Fruit fly (Drosophila melanogaster) whole organism, pupa: ENCODE results near the gene Tim17a1.

ENCODE experiments used
- CG10348 ChIP-seq: fragments of 200-800 bp; sonication (Bioruptor generic); IDR thresholded peaks from 2 replicates; pipeline ENCODE4 v1.3.6; 2022; ENCODE audit warnings: missing biosample characterization, missing genetic modification characterization
- CG12605 ChIP-seq: fragments of 200-800 bp; sonication (Bioruptor generic); IDR thresholded peaks from 2 replicates; pipeline ENCODE4 v1.3.6; 2022; ENCODE audit warnings: missing biosample characterization, missing genetic modification characterization
- CG13204 ChIP-seq: fragments of 200-800 bp; sonication (Bioruptor generic); optimal IDR thresholded peaks from 2 replicates; lab custom pipeline; 2018; ENCODE audit warnings: missing biosample characterization, mild to moderate bottlenecking, missing genetic modification characterization, moderate library complexity
- CG14655 ChIP-seq: fragments of 200-800 bp; sonication (Bioruptor generic); optimal IDR thresholded peaks from 3 replicates; lab custom pipeline; 2017; ENCODE audit warnings: mild to moderate bottlenecking, missing biosample characterization, missing genetic modification reagents, missing genetic modification characterization
- CG15710 ChIP-seq: fragments of 200-800 bp; sonication (Bioruptor generic); optimal IDR thresholded peaks from 2 replicates; lab custom pipeline; 2018; ENCODE audit warnings: missing biosample characterization, mild to moderate bottlenecking, missing genetic modification characterization, moderate library complexity
- CG17806 ChIP-seq: fragments of 200-800 bp; sonication (Bioruptor generic); optimal IDR thresholded peaks from 2 replicates; lab custom pipeline; 2018; ENCODE audit warnings: missing biosample characterization, mild to moderate bottlenecking, missing genetic modification characterization, moderate library complexity
- CG32121 ChIP-seq: fragments of 200-800 bp; sonication (Bioruptor generic); IDR thresholded peaks from 2 replicates; pipeline ENCODE4 v1.3.6; 2022; ENCODE audit warnings: missing biosample characterization, missing genetic modification characterization
- CG34367 ChIP-seq: fragments of 200-800 bp; sonication (Bioruptor generic); optimal IDR thresholded peaks from 2 replicates; lab custom pipeline; 2018; ENCODE audit warnings: missing biosample characterization, mild to moderate bottlenecking, missing genetic modification characterization
- CG4496 ChIP-seq: fragments of 200-800 bp; sonication (Bioruptor generic); IDR thresholded peaks from 3 replicates; pipeline ENCODE4 v1.3.6; 2022; ENCODE audit warnings: missing biosample characterization, missing genetic modification characterization
- CG8159 ChIP-seq: fragments of 200-800 bp; sonication (Bioruptor generic); optimal IDR thresholded peaks from 3 replicates; lab custom pipeline; 2018; ENCODE audit warnings: missing biosample characterization, mild to moderate bottlenecking, missing genetic modification characterization, moderate library complexity
- CG8301 ChIP-seq: fragments of 200-800 bp; sonication (Bioruptor generic); optimal IDR thresholded peaks from 2 replicates; lab custom pipeline; 2018; ENCODE audit warnings: missing biosample characterization, mild to moderate bottlenecking, missing genetic modification characterization
- CG9948 ChIP-seq: fragments of 200-800 bp; sonication (Bioruptor generic); optimal IDR thresholded peaks from 2 replicates; lab custom pipeline; 2018; ENCODE audit warnings: missing biosample characterization, mild to moderate bottlenecking, missing genetic modification characterization, moderate library complexity
- D1 ChIP-seq: fragments of 200-800 bp; sonication (Bioruptor generic); optimal IDR thresholded peaks from 2 replicates; lab custom pipeline; 2018; ENCODE audit warnings: missing biosample characterization, mild to moderate bottlenecking, missing genetic modification characterization, moderate library complexity
- EcR ChIP-seq: fragments of 200-800 bp; sonication (Bioruptor generic); optimal IDR thresholded peaks from 3 replicates; lab custom pipeline; 2019; ENCODE audit warnings: missing biosample characterization, missing genetic modification characterization, mild to moderate bottlenecking, moderate library complexity, missing genetic modification reagents
- Ets98B ChIP-seq: fragments of 200-800 bp; sonication (Bioruptor generic); IDR thresholded peaks from 2 replicates; pipeline ENCODE4 v1.3.6; 2022; ENCODE audit warnings: missing biosample characterization, missing genetic modification characterization
- Pif1A ChIP-seq: fragments of 200-800 bp; sonication (Bioruptor generic); optimal IDR thresholded peaks from 3 replicates; lab custom pipeline; 2016; ENCODE audit warnings: missing biosample characterization, missing genetic modification characterization
- Pif1B ChIP-seq: fragments of 200-800 bp; sonication (Bioruptor generic); optimal IDR thresholded peaks from 3 replicates; lab custom pipeline; 2016; ENCODE audit warnings: missing biosample characterization, missing genetic modification characterization
- Snoo ChIP-seq: fragments of 200-800 bp; sonication (Bioruptor generic); optimal IDR thresholded peaks from 3 replicates; lab custom pipeline; 2017; ENCODE audit warnings: missing biosample characterization, mild to moderate bottlenecking, missing genetic modification characterization, inconsistent platforms
- fd96Ca ChIP-seq: fragments of 200-800 bp; sonication (Bioruptor generic); IDR thresholded peaks from 3 replicates; pipeline ENCODE4 v1.3.6; 2022; ENCODE audit warnings: missing biosample characterization, missing genetic modification characterization
- gl ChIP-seq: fragments of 200-800 bp; sonication (Bioruptor generic); optimal IDR thresholded peaks from 2 replicates; lab custom pipeline; 2018; ENCODE audit warnings: missing biosample characterization, mild to moderate bottlenecking, missing genetic modification characterization
- rn ChIP-seq: fragments of 200-800 bp; sonication (Bioruptor generic); IDR thresholded peaks from 2 replicates; pipeline ENCODE4 v1.3.6; 2022; ENCODE audit warnings: missing biosample characterization, missing genetic modification characterization

Gene Tim17a1

dm6 chr3R:12405134-12405533 is 40.7 kb upstream of the Tim17a1 start:
- TF ChIP-seq Snoo (tag; lab: Kevin White, UChicago) (no peak), gl (tag; lab: Kevin White, UChicago) (no peak), fd96Ca (GFP tag; lab: Robert Waterston, UW) (no peak), Pif1A (GFP tag; lab: Kevin White, UChicago) (no peak), CG12605 (GFP tag; lab: Robert Waterston, UW) (no peak), CG10348 (GFP tag; lab: Robert Waterston, UW) (no peak)

dm6 chr3R:12402935-12403334 is 38.5 kb upstream of the Tim17a1 start:
- TF ChIP-seq fd96Ca (GFP tag; lab: Robert Waterston, UW), result peak; percentile 84
- peak; percentile 98 for TF ChIP-seq CG9948 (tag; lab: Kevin White, UChicago)
- peak; percentile 96 for TF ChIP-seq CG12605 (GFP tag; lab: Robert Waterston, UW)
- peak; percentile 97 for TF ChIP-seq CG17806 (tag; lab: Kevin White, UChicago)
- peak; percentile 96 for TF ChIP-seq Ets98B (GFP tag; lab: Robert Waterston, UW)
- TF ChIP-seq CG32121 (GFP tag; lab: Robert Waterston, UW), result peak; percentile 93
- peak; percentile 93 for TF ChIP-seq gl (tag; lab: Kevin White, UChicago)
- peak; percentile 95 for TF ChIP-seq Pif1A (GFP tag; lab: Kevin White, UChicago)
- TF ChIP-seq Pif1B (GFP tag; lab: Kevin White, UChicago), result peak; percentile 97
- peak; percentile 100 for TF ChIP-seq CG8159
- peak; percentile 22 for TF ChIP-seq EcR (GFP tag; lab: Kevin White, UChicago)
- peak; percentile 97 for TF ChIP-seq CG15710 (tag; lab: Kevin White, UChicago)
- TF ChIP-seq CG4496 (GFP tag; lab: Robert Waterston, UW), result no peak
- TF ChIP-seq D1 (tag; lab: Kevin White, UChicago), result peak; percentile 99
- TF ChIP-seq rn (GFP tag; lab: Robert Waterston, UW), result peak; percentile 84
- TF ChIP-seq CG34367 (tag; lab: Kevin White, UChicago), result peak; percentile 98
- peak; percentile 100 for TF ChIP-seq CG8301
- TF ChIP-seq CG13204 (GFP tag; lab: Kevin White, UChicago), result no peak
- no peak for TF ChIP-seq CG10348 (GFP tag; lab: Robert Waterston, UW)
- TF ChIP-seq Snoo (tag; lab: Kevin White, UChicago), result peak; percentile 98
- TF ChIP-seq CG14655 (GFP tag; lab: Kevin White, UChicago), result peak; percentile 95

- TF ChIP-seq EcR (GFP tag; lab: Kevin White, UChicago) (no peak), CG12605 (GFP tag; lab: Robert Waterston, UW) (peak; percentile 35; the same call in 1 of the 2 replicates)
These were observed 37.3 kb upstream of the Tim17a1 start, which contains the start of gene DNAlig3 for dm6 chr3R:12401672-12402296. DNAlig3 (minus strand) TSS chr3R:12401839.

dm6 chr3R:12398620-12399247 is 34.3 kb upstream of the Tim17a1 start, which contains the start of gene Cyp9f3:
Cyp9f3 (minus strand) TSS chr3R:12398929.
- TF ChIP-seq EcR (GFP tag; lab: Kevin White, UChicago), result no peak

dm6 chr3R:12398054-12398453 is 33.6 kb upstream of the Tim17a1 start:
- no peak for TF ChIP-seq Ets98B (GFP tag; lab: Robert Waterston, UW)
- no peak for TF ChIP-seq CG15710 (tag; lab: Kevin White, UChicago)
- no peak for TF ChIP-seq EcR (GFP tag; lab: Kevin White, UChicago)
- no peak for TF ChIP-seq CG14655 (GFP tag; lab: Kevin White, UChicago)
- no peak for TF ChIP-seq D1 (tag; lab: Kevin White, UChicago)
- no peak for TF ChIP-seq rn (GFP tag; lab: Robert Waterston, UW)
- no peak for TF ChIP-seq Snoo (tag; lab: Kevin White, UChicago)
- TF ChIP-seq CG9948 (tag; lab: Kevin White, UChicago), result no peak
- TF ChIP-seq gl (tag; lab: Kevin White, UChicago), result no peak
- no peak for TF ChIP-seq CG12605 (GFP tag; lab: Robert Waterston, UW)
- TF ChIP-seq CG10348 (GFP tag; lab: Robert Waterston, UW), result no peak
- TF ChIP-seq CG34367 (tag; lab: Kevin White, UChicago), result no peak
- TF ChIP-seq, all 21 proteins: peak for 0

dm6 chr3R:12395880-12396279 is 31.4 kb upstream of the Tim17a1 start, which contains the start of the genes CG10096 and CG10097:
CG10096 (minus strand) TSS chr3R:12395980.
CG10097 (minus strand) TSS chr3R:12395980.
- TF ChIP-seq CG14655 (GFP tag; lab: Kevin White, UChicago), result no peak
- no peak for TF ChIP-seq CG17806 (tag; lab: Kevin White, UChicago)
- TF ChIP-seq gl (tag; lab: Kevin White, UChicago), result no peak
- TF ChIP-seq CG9948 (tag; lab: Kevin White, UChicago), result no peak
- no peak for TF ChIP-seq CG10348 (GFP tag; lab: Robert Waterston, UW)
- TF ChIP-seq Snoo (tag; lab: Kevin White, UChicago), result no peak
- no peak for TF ChIP-seq CG13204 (GFP tag; lab: Kevin White, UChicago)
- no peak for TF ChIP-seq CG12605 (GFP tag; lab: Robert Waterston, UW)
- TF ChIP-seq rn (GFP tag; lab: Robert Waterston, UW), result no peak
- no peak for TF ChIP-seq CG4496 (GFP tag; lab: Robert Waterston, UW)
- no peak for TF ChIP-seq Pif1B (GFP tag; lab: Kevin White, UChicago)
